Worm (Caenorhabditis elegans) whole organism, young adult: Measurements from ENCODE around the gene W04G3.10.

Experiments
- B0261.1 ChIP-seq: sonication (generic microtip); optimal IDR thresholded peaks from 2 replicates; lab custom pipeline; 2016; ENCODE audit warnings: mild to moderate bottlenecking, missing genetic modification characterization, moderate library complexity, missing compliant biosample characterization
- F57C9.4 ChIP-seq: sonication (generic microtip); optimal IDR thresholded peaks from 2 replicates; lab custom pipeline; 2017; ENCODE audit warnings: mild to moderate bottlenecking, missing genetic modification characterization, missing compliant biosample characterization
- ama-1 ChIP-seq, 3 experiments: fragments of 150-350 bp in 1 of 3; sonication (generic microtip) in 2 of 3; optimal IDR thresholded peaks; 2 replicates each; lab custom pipeline; 2014 to 2018; ENCODE audit warnings: missing biosample characterization in 2 of 3, missing genetic modification characterization in 2 of 3, missing genetic modification reagents in 2 of 3
- ccch-3 ChIP-seq: fragments of 200-800 bp; sonication (Bioruptor generic); optimal IDR thresholded peaks from 2 replicates; lab custom pipeline; 2018; ENCODE audit warnings: mild to moderate bottlenecking, missing genetic modification characterization, missing compliant biosample characterization
- ekl-4 ChIP-seq: fragments of 200-800 bp; sonication (Bioruptor generic); IDR thresholded peaks from 2 replicates; pipeline ENCODE4 v1.3.6; 2022; ENCODE audit warnings: missing genetic modification reagents, missing genetic modification characterization, missing compliant biosample characterization
- gei-17 ChIP-seq: fragments of 200-800 bp; sonication (Bioruptor generic); optimal IDR thresholded peaks from 2 replicates; lab custom pipeline; 2018; ENCODE audit warnings: mild to moderate bottlenecking, missing genetic modification characterization, missing compliant biosample characterization
- hrde-1 ChIP-seq: sonication (generic microtip); optimal IDR thresholded peaks from 2 replicates; lab custom pipeline; 2016; ENCODE audit warnings: missing genetic modification characterization, mild to moderate bottlenecking, missing compliant biosample characterization, moderate library complexity, missing genotype, missing genetic modification reagents, borderline replicate concordance
- lin-35 ChIP-seq, 3 experiments: fragments of 150-350 bp in 2 of 3; sonication (generic microtip) in 1 of 3; optimal IDR thresholded peaks; 2 replicates each; lab custom pipeline; 2014 to 2018; ENCODE audit warnings: missing biosample characterization in 3 of 3, missing genetic modification characterization in 3 of 3, missing genetic modification reagents in 3 of 3
- nfya-1 ChIP-seq: sonication (generic microtip); optimal IDR thresholded peaks from 2 replicates; lab custom pipeline; 2017; ENCODE audit warnings: antibody characterized with exemption, missing compliant biosample characterization, missing genetic modification characterization, borderline replicate concordance; ENCODE audit not compliant: insufficient read depth
- nfya-2 ChIP-seq: fragments of 200-800 bp; sonication (Bioruptor generic); IDR thresholded peaks from 2 replicates; pipeline ENCODE4 v1.3.6; 2022; ENCODE audit warnings: missing genetic modification reagents, missing genetic modification characterization, missing compliant biosample characterization
- nhr-120 ChIP-seq: fragments of 200-800 bp; sonication (Bioruptor generic); IDR thresholded peaks from 2 replicates; pipeline ENCODE4 v1.3.6; 2022; ENCODE audit warnings: missing genetic modification characterization, missing compliant biosample characterization
- ztf-6 ChIP-seq: fragments of 200-800 bp; sonication (Bioruptor generic); IDR thresholded peaks from 2 replicates; pipeline ENCODE4 v1.3.6; 2022; ENCODE audit warnings: missing genetic modification reagents, missing genetic modification characterization, missing compliant biosample characterization

- TF ChIP-seq nfya-1 = no peak
- TF ChIP-seq B0261.1 (tag; lab: Kevin White, UChicago) = no peak
- TF ChIP-seq gei-17 (GFP tag; lab: Kevin White, UChicago) = no peak
- no peak for TF ChIP-seq ama-1 (optimal IDR thresholded peaks at IDR 0.05; lab: Kevin White, UChicago)
- TF ChIP-seq ama-1 (GFP tag; optimal IDR thresholded peaks at IDR 0.05; lab: Kevin White, UChicago) = no peak
- no peak for TF ChIP-seq nfya-2 (GFP tag; lab: Robert Waterston, UW)
- TF ChIP-seq lin-35 (GFP tag; optimal IDR thresholded peaks at IDR 0.05; lab: Kevin White, UChicago) = no peak
- TF ChIP-seq F57C9.4 (tag; lab: Kevin White, UChicago) = no peak
- no peak for TF ChIP-seq hrde-1 (tag; lab: Kevin White, UChicago)
- no peak for TF ChIP-seq nhr-120 (GFP tag; lab: Robert Waterston, UW)
- no peak for TF ChIP-seq ztf-6 (GFP tag; lab: Robert Waterston, UW)
- no peak for TF ChIP-seq ccch-3 (GFP tag; lab: Kevin White, UChicago)
- TF ChIP-seq ekl-4 (GFP tag; lab: Robert Waterston, UW) = no peak
Measured at ce11 chrX:11042777-11043176, 35.3 kb downstream of the W04G3.10 start, which contains the start of gene C09F12.3.
